Fruit fly (Drosophila melanogaster) whole organism, wandering third instar larva: ENCODE measurements around the gene CG33489.

Experiments
- Abd-B ChIP-seq: fragments of >200 bp; optimal IDR thresholded peaks from 2 replicates; lab custom pipeline; 2017; ENCODE audit warnings: missing biosample characterization, missing genetic modification characterization
- CG32264 ChIP-seq: fragments of 200-800 bp; sonication (Bioruptor generic); optimal IDR thresholded peaks from 2 replicates; lab custom pipeline; 2016; ENCODE audit warnings: missing biosample characterization, missing genetic modification characterization
- CG9705 ChIP-seq: fragments of 200-800 bp; sonication (Bioruptor generic); optimal IDR thresholded peaks from 2 replicates; lab custom pipeline; 2018; ENCODE audit warnings: missing biosample characterization, mild to moderate bottlenecking, missing genetic modification characterization
- CrebA ChIP-seq: fragments of 200-800 bp; sonication (Bioruptor generic); optimal IDR thresholded peaks from 2 replicates; lab custom pipeline; 2016; ENCODE audit warnings: missing biosample characterization, mild to moderate bottlenecking, missing genetic modification characterization, borderline replicate concordance
- Dfd ChIP-seq: fragments of >200 bp; optimal IDR thresholded peaks from 2 replicates; lab custom pipeline; 2017; ENCODE audit warnings: missing biosample characterization, missing genetic modification characterization
- Dif ChIP-seq: fragments of 200-275, 200-300 bp; sonication (Bioruptor generic); optimal IDR thresholded peaks from 2 replicates; lab custom pipeline; 2018; ENCODE audit warnings: missing biosample characterization, missing genetic modification characterization; ENCODE audit not compliant: partially characterized antibody
- GATAd ChIP-seq: sonication (Bioruptor generic); optimal IDR thresholded peaks from 2 replicates; lab custom pipeline; 2016; ENCODE audit warnings: missing biosample characterization, missing genetic modification characterization
- HLH106 ChIP-seq: fragments of 200-800 bp; optimal IDR thresholded peaks from 3 replicates; lab custom pipeline; 2019; ENCODE audit warnings: missing biosample characterization, mild to moderate bottlenecking, missing genetic modification characterization, moderate library complexity
- Hnf4 ChIP-seq: fragments of 200-800 bp; sonication (Bioruptor generic); optimal IDR thresholded peaks from 2 replicates; lab custom pipeline; 2016; ENCODE audit warnings: missing biosample characterization, mild to moderate bottlenecking, missing genetic modification characterization
- Hr78 ChIP-seq: fragments of >200 bp; optimal IDR thresholded peaks from 2 replicates; lab custom pipeline; 2017; ENCODE audit warnings: missing biosample characterization, missing genetic modification characterization
- Hr83 ChIP-seq: fragments of 200-300 bp; sonication (Bioruptor generic); optimal IDR thresholded peaks from 2 replicates; lab custom pipeline; 2016; ENCODE audit warnings: missing biosample characterization, mild to moderate bottlenecking, missing genetic modification characterization, moderate library complexity; ENCODE audit not compliant: poor library complexity, severe bottlenecking
- Jra ChIP-seq: sonication (Bioruptor generic); optimal IDR thresholded peaks from 2 replicates; lab custom pipeline; 2016; ENCODE audit warnings: missing biosample characterization, missing genetic modification characterization
- Mio ChIP-seq: sonication (Bioruptor generic); optimal IDR thresholded peaks from 2 replicates; lab custom pipeline; 2016; ENCODE audit warnings: missing biosample characterization, missing genetic modification characterization
- Myc ChIP-seq: fragments of >200 bp; optimal IDR thresholded peaks from 2 replicates; lab custom pipeline; 2017
- N ChIP-seq: fragments of >200 bp; optimal IDR thresholded peaks from 2 replicates; lab custom pipeline; 2018; ENCODE audit warnings: missing biosample characterization, missing external identifiers, missing genetic modification characterization
- OdsH ChIP-seq: fragments of 200-800 bp; sonication (Bioruptor generic); optimal IDR thresholded peaks from 2 replicates; lab custom pipeline; 2016; ENCODE audit warnings: missing biosample characterization, mild to moderate bottlenecking, missing genetic modification characterization
- Rel ChIP-seq, 2 experiments: fragments of 200-800 bp; sonication (Bioruptor generic) in 1 of 2; optimal IDR thresholded peaks; 2 replicates in 1 of 2; 3 replicates in 1 of 2; lab custom pipeline; 2016 to 2019; ENCODE audit warnings: mild to moderate bottlenecking in 2 of 2, missing biosample characterization in 2 of 2, missing genetic modification characterization in 2 of 2, moderate library complexity in 1 of 2
- Sp1 ChIP-seq: fragments of 200-800 bp; sonication (Bioruptor generic); optimal IDR thresholded peaks from 3 replicates; lab custom pipeline; 2019; ENCODE audit warnings: missing biosample characterization, mild to moderate bottlenecking, missing genetic modification characterization, moderate library complexity
- Vsx2 ChIP-seq: fragments of 200-300, 225-300 bp; sonication (Bioruptor generic); optimal IDR thresholded peaks from 2 replicates; lab custom pipeline; 2018; ENCODE audit warnings: missing biosample characterization, missing genetic modification characterization; ENCODE audit not compliant: partially characterized antibody
- br ChIP-seq: fragments of 200-800 bp; sonication (Bioruptor generic); optimal IDR thresholded peaks from 2 replicates; lab custom pipeline; 2016; ENCODE audit warnings: missing biosample characterization, missing genetic modification characterization
- brk ChIP-seq: fragments of 200-800 bp; sonication (Bioruptor generic); optimal IDR thresholded peaks from 2 replicates; lab custom pipeline; 2016; ENCODE audit warnings: missing biosample characterization, mild to moderate bottlenecking, missing genetic modification characterization
- dl ChIP-seq, 2 experiments: fragments of 175-275, 200-275 bp in 1 of 2; fragments of 200-275 bp in 1 of 2; sonication (Bioruptor generic); optimal IDR thresholded peaks; lab custom pipeline; 2018; ENCODE audit warnings: mild to moderate bottlenecking in 2 of 2, missing biosample characterization in 2 of 2, missing genetic modification characterization in 2 of 2, moderate library complexity in 2 of 2; ENCODE audit not compliant: partially characterized antibody in 2 of 2, insufficient read depth in 1 of 2
- dmrt93B ChIP-seq: fragments of 200-800 bp; sonication (Bioruptor generic); optimal IDR thresholded peaks from 2 replicates; lab custom pipeline; 2018; ENCODE audit warnings: missing biosample characterization, mild to moderate bottlenecking, missing genetic modification characterization
- dsf ChIP-seq: sonication (Bioruptor generic); optimal IDR thresholded peaks from 2 replicates; lab custom pipeline; 2016; ENCODE audit warnings: missing biosample characterization, missing genetic modification characterization, borderline replicate concordance
- ey ChIP-seq: fragments of 200-800 bp; sonication (Bioruptor generic); optimal IDR thresholded peaks from 2 replicates; lab custom pipeline; 2016; ENCODE audit warnings: missing biosample characterization, missing genetic modification characterization
- foxo ChIP-seq, 2 experiments: fragments of 200-800 bp; sonication (Bioruptor generic); optimal IDR thresholded peaks; 2 replicates in 1 of 2; 3 replicates in 1 of 2; lab custom pipeline; 2016 to 2017; ENCODE audit warnings: missing biosample characterization in 2 of 2, missing genetic modification characterization in 2 of 2
- fru ChIP-seq: fragments of 200-800 bp; sonication (Bioruptor generic); optimal IDR thresholded peaks from 3 replicates; lab custom pipeline; 2016; ENCODE audit warnings: missing biosample characterization, mild to moderate bottlenecking, missing genetic modification characterization
- h ChIP-seq: fragments of 200-800 bp; sonication (Bioruptor generic); optimal IDR thresholded peaks from 3 replicates; lab custom pipeline; 2016; ENCODE audit warnings: missing biosample characterization, mild to moderate bottlenecking, missing genetic modification characterization
- jim ChIP-seq: fragments of 175-275, 200-325 bp; sonication (Bioruptor generic); optimal IDR thresholded peaks from 2 replicates; lab custom pipeline; 2016; ENCODE audit warnings: missing biosample characterization, mild to moderate bottlenecking, missing genetic modification characterization
- lola ChIP-seq: fragments of >200 bp; optimal IDR thresholded peaks from 2 replicates; lab custom pipeline; 2017; ENCODE audit warnings: missing biosample characterization, missing genetic modification characterization
- pan ChIP-seq: fragments of >200 bp; optimal IDR thresholded peaks from 2 replicates; lab custom pipeline; 2017
- psq ChIP-seq: fragments of 200-800 bp; sonication (Bioruptor generic); optimal IDR thresholded peaks from 3 replicates; lab custom pipeline; 2017; ENCODE audit warnings: missing biosample characterization, mild to moderate bottlenecking, missing genetic modification characterization, moderate library complexity
- rgr ChIP-seq: fragments of 200-800 bp; sonication (Bioruptor generic); optimal IDR thresholded peaks from 3 replicates; lab custom pipeline; 2016; ENCODE audit warnings: missing biosample characterization, mild to moderate bottlenecking, missing genetic modification characterization
- sage ChIP-seq: fragments of 200-800 bp; sonication (Bioruptor generic); optimal IDR thresholded peaks from 2 replicates; lab custom pipeline; 2016; ENCODE audit warnings: missing biosample characterization, mild to moderate bottlenecking, missing genetic modification characterization
- sv ChIP-seq: fragments of 200-800 bp; sonication (Bioruptor generic); optimal IDR thresholded peaks from 3 replicates; lab custom pipeline; 2016; ENCODE audit warnings: missing biosample characterization, missing genetic modification characterization
- tai ChIP-seq: sonication (Bioruptor generic); optimal IDR thresholded peaks from 2 replicates; lab custom pipeline; 2016; ENCODE audit warnings: missing biosample characterization, missing genetic modification characterization
- usp ChIP-seq: fragments of >200 bp; optimal IDR thresholded peaks from 2 replicates; lab custom pipeline; 2017; ENCODE audit warnings: missing biosample characterization, missing genetic modification characterization
- woc ChIP-seq: sonication (Bioruptor generic); optimal IDR thresholded peaks from 2 replicates; lab custom pipeline; 2016; ENCODE audit warnings: missing biosample characterization, mild to moderate bottlenecking, missing genetic modification characterization

CG33489 gene

dm6 chr3L:11554338-11554737 lies 22.5 kb downstream of the CG33489 start:
- TF ChIP-seq foxo (GFP tag; optimal IDR thresholded peaks at IDR 0.05; lab: Kevin White, UChicago) (peak in 1 of 2 experiments; percentile 60), sage (GFP tag; lab: Kevin White, UChicago) (peak; percentile 54), fru (GFP tag; lab: Kevin White, UChicago) (peak; percentile 47), dl (GFP tag; optimal IDR thresholded peaks at IDR 0.05; lab: Kevin White, UChicago; ENCODE audit: insufficient read depth in 1 of 2, partially characterized antibody in 2 of 2) (no peak), sv (GFP tag; lab: Kevin White, UChicago) (peak; percentile 72), h (GFP tag; lab: Kevin White, UChicago) (peak; percentile 72), Dfd (GFP tag; lab: Kevin White, UChicago) (no peak), pan (lab: Kevin White, UChicago) (no peak), N (GFP tag; lab: Kevin White, UChicago) (no peak), Myc (lab: Kevin White, UChicago) (no peak), br (GFP tag; lab: Kevin White, UChicago) (peak; percentile 45), psq (GFP tag; lab: Kevin White, UChicago) (peak; percentile 60), brk (peak; percentile 11), CrebA (GFP tag; lab: Kevin White, UChicago) (no peak), HLH106 (tag; lab: Kevin White, UChicago) (peak; percentile 57), Hnf4 (GFP tag; lab: Kevin White, UChicago) (peak; percentile 47), CG32264 (GFP tag; lab: Kevin White, UChicago) (no peak), ey (GFP tag; lab: Kevin White, UChicago) (peak; percentile 54), OdsH (peak; percentile 55), Abd-B (GFP tag; lab: Kevin White, UChicago) (no peak), woc (GFP tag; lab: Kevin White, UChicago) (no peak), Sp1 (peak; percentile 38), rgr (GFP tag; lab: Kevin White, UChicago) (peak; percentile 44), Rel (GFP tag; optimal IDR thresholded peaks at IDR 0.05; lab: Kevin White, UChicago) (no peak), Rel (tag; optimal IDR thresholded peaks at IDR 0.05; lab: Kevin White, UChicago) (no peak), Hr83 (GFP tag; lab: Kevin White, UChicago) (no peak), GATAd (GFP tag; lab: Kevin White, UChicago) (no peak), Hr78 (no peak)
- TF ChIP-seq, all 38 proteins: peak for 14

dm6 chr3L:11553672-11554068 lies 23.2 kb downstream of the CG33489 start:
- TF ChIP-seq usp (GFP tag; lab: Kevin White, UChicago): no peak
- peak; percentile 54 for TF ChIP-seq tai

- TF ChIP-seq Abd-B (GFP tag; lab: Kevin White, UChicago) (peak; percentile 34), tai (no peak), Vsx2 (GFP tag; lab: Kevin White, UChicago) (peak; percentile 65), usp (GFP tag; lab: Kevin White, UChicago) (no peak), lola (no peak), foxo (GFP tag; optimal IDR thresholded peaks at IDR 0.05; lab: Kevin White, UChicago) (peak in 1 of 2 experiments; percentile 3), ey (GFP tag; lab: Kevin White, UChicago) (no peak), Mio (GFP tag; lab: Kevin White, UChicago) (no peak), brk (peak; percentile 79), sage (GFP tag; lab: Kevin White, UChicago) (peak; percentile 36), woc (GFP tag; lab: Kevin White, UChicago) (peak; percentile 0), Hr83 (GFP tag; lab: Kevin White, UChicago) (no peak), Hnf4 (GFP tag; lab: Kevin White, UChicago) (peak; percentile 17), N (GFP tag; lab: Kevin White, UChicago) (peak; percentile 70), OdsH (peak; percentile 35), CG32264 (GFP tag; lab: Kevin White, UChicago) (peak; percentile 24), psq (GFP tag; lab: Kevin White, UChicago) (peak; percentile 80), sv (GFP tag; lab: Kevin White, UChicago) (no peak), pan (lab: Kevin White, UChicago) (no peak), rgr (GFP tag; lab: Kevin White, UChicago) (peak; percentile 25), dl (GFP tag; optimal IDR thresholded peaks at IDR 0.05; lab: Kevin White, UChicago; ENCODE audit: insufficient read depth in 1 of 2, partially characterized antibody in 2 of 2) (peak; percentile 88 to 95), GATAd (GFP tag; lab: Kevin White, UChicago) (no peak), HLH106 (tag; lab: Kevin White, UChicago) (no peak), Hr78 (no peak), br (GFP tag; lab: Kevin White, UChicago) (peak; percentile 1), Myc (lab: Kevin White, UChicago) (no peak), Dif (peak; percentile 99), CG9705 (GFP tag; lab: Kevin White, UChicago) (no peak), Rel (GFP tag; optimal IDR thresholded peaks at IDR 0.05; lab: Kevin White, UChicago) (peak; percentile 34), Rel (tag; optimal IDR thresholded peaks at IDR 0.05; lab: Kevin White, UChicago) (peak; percentile 41), Sp1 (peak; percentile 47), Jra (GFP tag; lab: Kevin White, UChicago) (peak; percentile 32), CrebA (GFP tag; lab: Kevin White, UChicago) (peak; percentile 86), dsf (GFP tag; lab: Kevin White, UChicago) (no peak), Dfd (GFP tag; lab: Kevin White, UChicago) (no peak), h (GFP tag; lab: Kevin White, UChicago) (peak; percentile 66), fru (GFP tag; lab: Kevin White, UChicago) (peak; percentile 90), dmrt93B (GFP tag; lab: Kevin White, UChicago) (no peak), jim (GFP tag; lab: Kevin White, UChicago) (no peak)
- TF ChIP-seq, all 38 proteins: peak for 21
Observed at dm6 chr3L:11552996-11553671, 23.7 kb downstream of the CG33489 start.
